Fruit fly (Drosophila melanogaster): ENCODE measurements around the gene Oscillin.

Oscillin gene

DNA sequence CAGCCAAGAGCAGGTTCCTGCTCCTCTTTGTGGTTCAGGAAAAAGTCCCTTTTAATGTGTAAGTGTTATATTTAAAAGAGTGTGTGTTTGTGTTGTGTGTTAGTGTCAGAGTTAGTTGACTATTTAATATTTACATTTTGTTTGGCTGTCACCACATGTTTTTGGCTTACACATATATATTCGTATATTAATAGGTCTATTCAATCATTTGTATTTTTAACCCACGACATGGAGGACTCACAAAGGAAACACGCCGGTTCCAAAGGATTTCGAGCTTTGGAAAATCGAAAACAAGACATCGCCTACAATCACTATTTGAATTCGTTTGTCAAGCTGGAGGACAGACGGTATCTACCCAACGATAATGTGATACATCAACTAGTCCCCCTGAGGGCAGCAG, 6.9 kb downstream of the Oscillin start, which contains the start of the genes CG14013 and CG14017:
TSS of gene CG14013 (minus strand) at position 101 of the 400 bp plus-strand sequence.
TSS of gene CG14017 (plus strand) at position 148 of the 400 bp plus-strand sequence.
- TF ChIP-seq CG14711 (tag; optimal IDR thresholded peaks at IDR 0.05) (no peak), toe (GFP tag; optimal IDR thresholded peaks at IDR 0.05) (no peak), CG5204 (GFP tag; optimal IDR thresholded peaks at IDR 0.05) (no peak), CG33017 (tag; optimal IDR thresholded peaks at IDR 0.05) (no peak), Crg-1 (GFP tag; optimal IDR thresholded peaks at IDR 0.05) (no peak), Clk (GFP tag; optimal IDR thresholded peaks at IDR 0.05) (no peak), CG11617 (GFP tag; optimal IDR thresholded peaks at IDR 0.05) (no peak)

DNA sequence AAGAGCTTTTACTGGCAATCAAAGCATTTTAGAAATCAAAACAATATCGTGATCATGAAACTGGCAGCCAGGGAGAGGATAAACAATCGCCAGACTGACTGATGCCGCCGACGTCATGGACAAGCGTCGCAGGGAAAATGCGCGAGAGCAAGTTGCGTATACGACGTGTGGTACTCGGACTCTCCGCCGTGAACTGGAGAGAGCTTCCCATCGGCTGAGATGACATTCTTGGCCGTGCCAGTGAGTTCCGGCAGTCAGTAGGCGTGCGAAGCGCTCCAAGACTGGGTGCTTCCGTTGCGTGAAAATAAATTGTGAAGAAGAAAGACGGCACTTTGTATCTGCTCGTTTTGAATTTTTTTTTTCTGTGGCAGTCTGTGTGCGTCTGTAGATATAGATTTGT, 7.9 kb downstream of the Oscillin start, which contains the start of gene GluRIIA:
TSS of gene GluRIIA (plus strand) at position 255 of the 400 bp plus-strand sequence.
- TF ChIP-seq CG7045 (GFP tag; optimal IDR thresholded peaks at IDR 0.05) (no peak), CG12768 (GFP tag; optimal IDR thresholded peaks at IDR 0.05) (no peak), Crg-1 (GFP tag; optimal IDR thresholded peaks at IDR 0.05) (no peak), cnc (optimal IDR thresholded peaks at IDR 0.05) (no peak), ovo (GFP tag; optimal IDR thresholded peaks at IDR 0.05) (no peak), cic (GFP tag; optimal IDR thresholded peaks at IDR 0.05) (no peak), kay (GFP tag; ENCODE audit: borderline replicate concordance) (no peak)

DNA sequence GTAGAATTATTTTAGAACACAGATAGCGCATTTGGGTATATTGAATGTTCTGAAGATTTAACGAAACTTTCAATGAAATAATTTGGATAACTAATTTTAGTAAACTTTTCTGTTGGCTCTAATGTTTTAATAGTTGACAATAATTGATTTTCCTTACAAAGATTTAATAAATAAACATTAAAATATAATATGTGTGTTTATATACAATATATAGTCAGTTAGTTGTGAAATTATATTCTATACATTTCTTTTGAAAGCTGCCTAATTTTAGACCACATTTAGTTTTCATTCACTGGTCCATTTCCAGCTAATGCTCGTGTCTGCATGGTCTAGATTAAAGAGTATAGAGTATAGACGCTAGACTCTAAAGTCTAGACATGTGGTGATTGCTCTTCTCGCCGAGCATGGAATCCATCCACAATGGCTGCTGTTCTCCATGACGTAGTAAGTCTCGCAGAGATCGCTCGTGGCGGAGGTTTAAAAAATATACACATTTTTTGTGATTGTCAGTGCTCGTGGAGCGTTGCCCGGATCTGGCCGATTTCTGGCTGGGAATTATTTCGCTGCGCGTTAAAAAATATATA, 12.0 kb downstream of the Oscillin start, which contains the start of gene GluRIIB:
TSS of gene GluRIIB (plus strand) at position 534 of the 584 bp plus-strand sequence.
- TF ChIP-seq cic (GFP tag; optimal IDR thresholded peaks at IDR 0.05): no peak
- TF ChIP-seq CG14711 (tag; optimal IDR thresholded peaks at IDR 0.05): no peak
- TF ChIP-seq toe (GFP tag; optimal IDR thresholded peaks at IDR 0.05): no peak
- TF ChIP-seq pad (GFP tag; optimal IDR thresholded peaks at IDR 0.05): no peak
- no peak for TF ChIP-seq cnc (optimal IDR thresholded peaks at IDR 0.05)

DNA sequence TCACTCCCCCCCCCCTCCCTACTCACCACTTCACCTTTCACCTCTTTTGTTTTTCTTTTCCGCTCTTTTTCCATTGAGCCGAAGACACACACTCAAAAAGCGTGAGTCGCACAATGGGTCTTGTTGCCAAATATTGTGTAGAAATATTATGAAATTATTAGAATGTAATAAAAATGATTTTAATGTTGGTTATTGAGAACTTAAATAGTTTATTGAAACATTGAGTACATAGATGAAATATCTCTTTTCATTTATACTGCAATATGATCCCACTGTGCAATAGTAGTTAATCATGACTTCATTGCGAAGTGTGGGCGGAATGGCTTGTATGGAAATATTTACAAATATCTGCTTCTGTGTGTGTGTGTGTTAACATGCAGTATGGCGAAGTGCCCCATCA, 20.2 kb downstream of the Oscillin start:
- TF ChIP-seq Hr96 (GFP tag; optimal IDR thresholded peaks at IDR 0.05) (no peak), Crg-1 (GFP tag; optimal IDR thresholded peaks at IDR 0.05) (no peak), CG14711 (tag; optimal IDR thresholded peaks at IDR 0.05) (peak; percentile 11), CG7045 (GFP tag; optimal IDR thresholded peaks at IDR 0.05) (no peak), cnc (optimal IDR thresholded peaks at IDR 0.05) (no peak), Mnt (GFP tag; optimal IDR thresholded peaks at IDR 0.05) (no peak), toe (GFP tag; optimal IDR thresholded peaks at IDR 0.05) (no peak)

DNA sequence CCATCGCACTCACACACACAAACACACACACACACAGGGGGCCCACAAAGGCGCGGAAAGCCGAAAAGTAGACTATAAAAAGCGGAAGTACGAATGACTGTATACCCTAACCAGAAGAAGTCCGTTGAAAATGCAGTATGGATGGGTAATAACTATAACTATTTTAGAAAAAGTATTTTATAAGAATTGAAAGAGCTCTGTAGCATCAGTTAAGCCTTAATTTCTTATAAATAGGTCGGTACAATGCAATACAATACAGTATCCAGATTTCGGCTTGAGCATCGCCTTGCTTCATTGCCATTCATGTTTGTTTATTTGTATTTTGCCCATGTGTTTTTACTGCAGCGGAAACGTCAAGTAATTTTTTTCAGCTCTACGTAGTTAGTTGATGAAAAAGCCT, 22.6 kb downstream of the Oscillin start:
- TF ChIP-seq toe (GFP tag; optimal IDR thresholded peaks at IDR 0.05) (no peak), CG12768 (GFP tag; optimal IDR thresholded peaks at IDR 0.05) (no peak), Mnt (GFP tag; optimal IDR thresholded peaks at IDR 0.05) (no peak), Crg-1 (GFP tag; optimal IDR thresholded peaks at IDR 0.05) (no peak), CG7101 (tag; optimal IDR thresholded peaks at IDR 0.05) (no peak), CG7045 (GFP tag; optimal IDR thresholded peaks at IDR 0.05) (no peak), pad (GFP tag; optimal IDR thresholded peaks at IDR 0.05) (no peak), cnc (optimal IDR thresholded peaks at IDR 0.05) (no peak), CG33017 (tag; optimal IDR thresholded peaks at IDR 0.05) (no peak), tj (GFP tag; optimal IDR thresholded peaks at IDR 0.05) (no peak), Clk (GFP tag; optimal IDR thresholded peaks at IDR 0.05) (no peak), CG1620 (GFP tag; optimal IDR thresholded peaks at IDR 0.05) (no peak), Hr96 (GFP tag; optimal IDR thresholded peaks at IDR 0.05) (no peak), CG14711 (tag; optimal IDR thresholded peaks at IDR 0.05) (no peak), CG5204 (GFP tag; optimal IDR thresholded peaks at IDR 0.05) (no peak)

DNA sequence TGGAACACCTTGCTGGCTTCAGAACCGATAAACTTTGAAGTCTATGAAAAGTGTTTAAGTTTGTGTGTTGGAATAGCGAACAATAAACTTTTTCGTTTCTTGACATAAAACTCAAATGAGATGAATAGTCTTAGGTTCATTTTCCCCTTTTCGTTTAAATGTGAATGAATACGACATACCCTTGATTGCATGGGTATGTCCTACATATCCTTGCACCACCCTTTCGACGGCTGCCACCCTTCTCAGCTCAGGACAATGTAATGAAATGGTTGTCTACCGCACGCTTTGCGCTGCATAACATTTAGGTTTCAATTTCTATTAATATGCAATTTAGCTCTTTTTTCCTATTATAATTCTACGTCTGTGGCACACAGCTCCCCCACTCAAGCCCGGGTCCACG, 34.1 kb downstream of the Oscillin start, which contains the start of gene CG14011:
TSS of gene CG14011 (minus strand) at position 101 of the 400 bp plus-strand sequence.
- no peak for TF ChIP-seq CG11617 (GFP tag; optimal IDR thresholded peaks at IDR 0.05)
- TF ChIP-seq Mnt (GFP tag; optimal IDR thresholded peaks at IDR 0.05): no peak
- TF ChIP-seq toe (GFP tag; optimal IDR thresholded peaks at IDR 0.05): no peak
- no peak for TF ChIP-seq kay (GFP tag; ENCODE audit: borderline replicate concordance)
- TF ChIP-seq CG1620 (GFP tag; optimal IDR thresholded peaks at IDR 0.05): no peak
- TF ChIP-seq cnc (optimal IDR thresholded peaks at IDR 0.05): no peak
- TF ChIP-seq Clk (GFP tag; optimal IDR thresholded peaks at IDR 0.05): no peak
- TF ChIP-seq CG7101 (tag; optimal IDR thresholded peaks at IDR 0.05): no peak

DNA sequence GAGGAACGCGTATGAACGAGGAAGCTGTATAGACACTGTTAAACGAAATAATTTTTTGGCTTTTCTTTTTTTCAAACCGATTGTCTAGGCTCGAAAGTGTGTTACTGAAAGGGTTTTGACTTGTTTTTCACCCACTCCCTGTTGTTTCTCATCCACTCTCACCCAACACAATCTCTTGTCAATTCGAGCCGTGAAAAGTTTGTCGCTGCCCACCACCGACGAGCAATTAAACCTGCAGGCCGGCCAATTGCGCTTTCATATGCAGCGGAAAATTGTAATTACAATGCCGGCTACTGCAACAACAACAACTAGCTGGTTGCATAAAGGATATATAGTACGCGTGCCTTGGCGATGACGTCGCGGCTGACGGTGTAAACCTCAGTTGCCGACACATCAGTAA, 41.4 kb downstream of the Oscillin start, which contains the start of gene CG7251:
TSS of gene CG7251 (minus strand) at position 101 of the 400 bp plus-strand sequence.
- no peak for TF ChIP-seq CG5204 (GFP tag; optimal IDR thresholded peaks at IDR 0.05)
- no peak for TF ChIP-seq Mnt (GFP tag; optimal IDR thresholded peaks at IDR 0.05)
- TF ChIP-seq CG7045 (GFP tag; optimal IDR thresholded peaks at IDR 0.05): no peak
- TF ChIP-seq CG7101 (tag; optimal IDR thresholded peaks at IDR 0.05): no peak
- no peak for TF ChIP-seq pad (GFP tag; optimal IDR thresholded peaks at IDR 0.05)
- no peak for TF ChIP-seq CG11617 (GFP tag; optimal IDR thresholded peaks at IDR 0.05)
- TF ChIP-seq Crg-1 (GFP tag; optimal IDR thresholded peaks at IDR 0.05): no peak
- no peak for TF ChIP-seq cnc (optimal IDR thresholded peaks at IDR 0.05)
- no peak for TF ChIP-seq toe (GFP tag; optimal IDR thresholded peaks at IDR 0.05)
- no peak for TF ChIP-seq CG1620 (GFP tag; optimal IDR thresholded peaks at IDR 0.05)
- no peak for TF ChIP-seq cic (GFP tag; optimal IDR thresholded peaks at IDR 0.05)
- no peak for TF ChIP-seq Clk (GFP tag; optimal IDR thresholded peaks at IDR 0.05)
- TF ChIP-seq kay (GFP tag; ENCODE audit: borderline replicate concordance): no peak
- no peak for TF ChIP-seq tj (GFP tag; optimal IDR thresholded peaks at IDR 0.05)
- no peak for TF ChIP-seq CG14711 (tag; optimal IDR thresholded peaks at IDR 0.05)
- no peak for TF ChIP-seq CG12768 (GFP tag; optimal IDR thresholded peaks at IDR 0.05)
- TF ChIP-seq ovo (GFP tag; optimal IDR thresholded peaks at IDR 0.05): no peak
- no peak for TF ChIP-seq Hr96 (GFP tag; optimal IDR thresholded peaks at IDR 0.05)
